Worm (Caenorhabditis elegans) whole organism, L2 larva: ENCODE data around the gene clc-19.

Experiments
- C34F6.9 ChIP-seq: fragments of 150-350 bp; optimal IDR thresholded peaks from 2 replicates; lab custom pipeline; 2014; ENCODE audit warnings: missing biosample characterization, missing genetic modification characterization
- Y55F3AM.14 ChIP-seq: fragments of 200-800 bp; sonication (Bioruptor generic); optimal IDR thresholded peaks from 2 replicates; lab custom pipeline; 2018; ENCODE audit warnings: mild to moderate bottlenecking, missing genetic modification characterization, missing compliant biosample characterization
- ZK546.5 ChIP-seq: sonication (generic microtip); optimal IDR thresholded peaks from 2 replicates; lab custom pipeline; 2017; ENCODE audit warnings: missing biosample characterization, missing genetic modification characterization
- alr-1 ChIP-seq: fragments of 150-350 bp; optimal IDR thresholded peaks from 2 replicates; lab custom pipeline; 2014; ENCODE audit warnings: missing biosample characterization, missing genetic modification characterization
- aly-2 ChIP-seq: fragments of 150-350 bp; optimal IDR thresholded peaks from 2 replicates; lab custom pipeline; 2014; ENCODE audit warnings: missing biosample characterization, missing genetic modification characterization
- ama-1 ChIP-seq: fragments of 150-350 bp; optimal IDR thresholded peaks from 2 replicates; lab custom pipeline; 2018; ENCODE audit warnings: inconsistent platforms
- blmp-1 ChIP-seq: sonication (generic microtip); optimal IDR thresholded peaks from 2 replicates; lab custom pipeline; 2017; ENCODE audit warnings: missing genetic modification characterization, mild to moderate bottlenecking, missing compliant biosample characterization, antibody characterized with exemption, moderate library complexity; ENCODE audit not compliant: insufficient read depth
- ceh-16 ChIP-seq: fragments of 150-350 bp; optimal IDR thresholded peaks from 2 replicates; lab custom pipeline; 2014; ENCODE audit warnings: missing biosample characterization, missing genetic modification characterization
- crh-2 ChIP-seq: sonication (generic microtip); optimal IDR thresholded peaks from 2 replicates; lab custom pipeline; 2017; ENCODE audit warnings: missing biosample characterization, missing genetic modification characterization
- dmd-4 ChIP-seq: sonication (generic microtip); optimal IDR thresholded peaks from 2 replicates; lab custom pipeline; 2017; ENCODE audit warnings: missing biosample characterization, missing genetic modification characterization
- egl-27 ChIP-seq: sonication (generic microtip); optimal IDR thresholded peaks from 3 replicates; lab custom pipeline; 2017; ENCODE audit warnings: missing biosample characterization, missing genetic modification reagents, missing genetic modification characterization
- elt-1 ChIP-seq: fragments of 150-350 bp; optimal IDR thresholded peaks from 2 replicates; lab custom pipeline; 2014; ENCODE audit warnings: missing biosample characterization, missing genetic modification characterization
- elt-3 ChIP-seq: sonication (generic microtip); optimal IDR thresholded peaks from 2 replicates; lab custom pipeline; 2017; ENCODE audit warnings: missing biosample characterization, missing genetic modification characterization
- fos-1 ChIP-seq: fragments of 150-350 bp; optimal IDR thresholded peaks from 2 replicates; lab custom pipeline; 2014; ENCODE audit warnings: missing biosample characterization, missing genetic modification characterization
- gmeb-1 ChIP-seq: fragments of 150-350 bp; optimal IDR thresholded peaks from 2 replicates; lab custom pipeline; 2014; ENCODE audit warnings: missing biosample characterization, missing genetic modification characterization
- lin-13 ChIP-seq: fragments of 150-350 bp; optimal IDR thresholded peaks from 2 replicates; lab custom pipeline; 2014; ENCODE audit warnings: missing biosample characterization, missing genetic modification reagents, missing genetic modification characterization
- mbf-1 ChIP-seq: sonication (generic microtip); optimal IDR thresholded peaks from 2 replicates; lab custom pipeline; 2017; ENCODE audit warnings: missing biosample characterization, missing genetic modification characterization
- nhr-10 ChIP-seq: sonication (generic microtip); optimal IDR thresholded peaks from 2 replicates; lab custom pipeline; 2017; ENCODE audit warnings: missing biosample characterization, missing genetic modification characterization
- nhr-11 ChIP-seq: fragments of 150-350 bp; optimal IDR thresholded peaks from 2 replicates; lab custom pipeline; 2014; ENCODE audit warnings: missing biosample characterization, missing genetic modification characterization
- nhr-12 ChIP-seq: fragments of 150-350 bp; optimal IDR thresholded peaks from 2 replicates; lab custom pipeline; 2014; ENCODE audit warnings: missing biosample characterization, missing genetic modification characterization
- nhr-129 ChIP-seq: fragments of 150-350 bp; optimal IDR thresholded peaks from 2 replicates; lab custom pipeline; 2014; ENCODE audit warnings: missing biosample characterization, missing genetic modification characterization
- nhr-21 ChIP-seq: fragments of 150-350 bp; optimal IDR thresholded peaks from 2 replicates; lab custom pipeline; 2014; ENCODE audit warnings: missing biosample characterization, missing genetic modification characterization
- nhr-23 ChIP-seq: fragments of 150-350 bp; optimal IDR thresholded peaks from 2 replicates; lab custom pipeline; 2014; ENCODE audit warnings: missing biosample characterization, missing genetic modification reagents, missing genetic modification characterization
- nhr-25 ChIP-seq: fragments of 150-350 bp; sonication (generic microtip); optimal IDR thresholded peaks from 3 replicates; lab custom pipeline; 2014; ENCODE audit warnings: missing biosample characterization, missing genetic modification characterization
- nhr-6 ChIP-seq: fragments of 150-350 bp; optimal IDR thresholded peaks from 2 replicates; lab custom pipeline; 2014; ENCODE audit warnings: missing biosample characterization, missing genetic modification characterization
- nhr-77 ChIP-seq: fragments of 150-350 bp; optimal IDR thresholded peaks from 2 replicates; lab custom pipeline; 2014; ENCODE audit warnings: missing biosample characterization, missing genetic modification characterization
- skn-1 ChIP-seq: sonication (generic microtip); optimal IDR thresholded peaks from 2 replicates; lab custom pipeline; 2017; ENCODE audit warnings: missing biosample characterization, missing genetic modification characterization
- sma-3 ChIP-seq: sonication (generic microtip); optimal IDR thresholded peaks from 2 replicates; lab custom pipeline; 2016; ENCODE audit warnings: missing genetic modification reagents, missing genetic modification characterization, missing compliant biosample characterization
- sma-9 ChIP-seq, 2 experiments: fragments of 150-350 bp in 1 of 2; sonication (generic microtip) in 1 of 2; optimal IDR thresholded peaks; 2 replicates each; lab custom pipeline; 2014 to 2016; ENCODE audit warnings: missing genetic modification characterization in 2 of 2, mild to moderate bottlenecking in 1 of 2, missing biosample characterization in 1 of 2, missing compliant biosample characterization in 1 of 2, missing genetic modification reagents in 1 of 2, moderate library complexity in 1 of 2
- snpc-4 ChIP-seq: fragments of 150-350 bp; optimal IDR thresholded peaks from 2 replicates; lab custom pipeline; 2014; ENCODE audit warnings: missing biosample characterization, missing genetic modification characterization
- unc-39 ChIP-seq: fragments of 150-350 bp; optimal IDR thresholded peaks from 2 replicates; lab custom pipeline; 2014; ENCODE audit warnings: missing biosample characterization, missing genetic modification characterization
- zag-1 ChIP-seq: fragments of 150-350 bp; optimal IDR thresholded peaks from 2 replicates; lab custom pipeline; 2014; ENCODE audit warnings: missing biosample characterization, missing genetic modification characterization
- ztf-11 ChIP-seq: sonication (generic microtip); optimal IDR thresholded peaks from 2 replicates; lab custom pipeline; 2017; ENCODE audit warnings: missing biosample characterization, missing genetic modification characterization
- ztf-4 ChIP-seq: fragments of 150-350 bp; optimal IDR thresholded peaks from 2 replicates; lab custom pipeline; 2014; ENCODE audit warnings: missing biosample characterization, missing genetic modification characterization

Gene clc-19

ce11 chrIII:833711-834442 lies 39.5 kb downstream of the clc-19 start (continued):
- TF ChIP-seq ztf-4 = peak; percentile 81
- TF ChIP-seq nhr-21 (tag; lab: Kevin White, UChicago) = peak; percentile 94
- TF ChIP-seq ZK546.5 = no peak
- TF ChIP-seq nhr-25 = peak; percentile 95
- TF ChIP-seq nhr-10 (tag; lab: Kevin White, UChicago) = peak; percentile 82
- TF ChIP-seq elt-3 = no peak
- TF ChIP-seq fos-1 (tag; lab: Kevin White, UChicago) = peak; percentile 99
- TF ChIP-seq dmd-4 (tag; lab: Kevin White, UChicago) = no peak
- TF ChIP-seq alr-1 = no peak
- peak; percentile 35 for TF ChIP-seq skn-1 (tag; lab: Kevin White, UChicago)

ce11 chrIII:832855-833504 lies 40.4 kb downstream of the clc-19 start, which contains the start of gene zip-2:
TSS of gene zip-2 (plus strand) at chrIII:832982.
- TF ChIP-seq nhr-12 (tag; lab: Kevin White, UChicago) = no peak
- no peak for TF ChIP-seq skn-1 (tag; lab: Kevin White, UChicago)
- TF ChIP-seq C34F6.9 (tag; lab: Kevin White, UChicago) = peak; percentile 18
- peak; percentile 95 for TF ChIP-seq fos-1 (tag; lab: Kevin White, UChicago)
- TF ChIP-seq mbf-1 (tag; lab: Kevin White, UChicago) = no peak
- peak; percentile 11 for TF ChIP-seq sma-3
- peak; percentile 45 for TF ChIP-seq nhr-21 (tag; lab: Kevin White, UChicago)
- peak; percentile 49 for TF ChIP-seq gmeb-1
- peak; percentile 16 for TF ChIP-seq nhr-25
- peak; percentile 4 for TF ChIP-seq lin-13 (GFP tag; lab: Kevin White, UChicago)
- TF ChIP-seq snpc-4 = no peak
- TF ChIP-seq sma-9 (GFP tag; optimal IDR thresholded peaks at IDR 0.05; lab: Kevin White, UChicago) = peak; percentile 60
- TF ChIP-seq sma-9 (tag; optimal IDR thresholded peaks at IDR 0.05; lab: Kevin White, UChicago) = no peak
- peak; percentile 2 for TF ChIP-seq ama-1
- TF ChIP-seq crh-2 (tag; lab: Kevin White, UChicago) = peak; percentile 76
- TF ChIP-seq nhr-129 (tag; lab: Kevin White, UChicago) = peak; percentile 88
- no peak for TF ChIP-seq Y55F3AM.14 (GFP tag; lab: Kevin White, UChicago)

- TF ChIP-seq aly-2 (tag; lab: Kevin White, UChicago) (no peak), fos-1 (tag; lab: Kevin White, UChicago) (peak; percentile 32)
- TF ChIP-seq, all 48 proteins: peak for 1
Observed at ce11 chrIII:831961-832360, 41.4 kb downstream of the clc-19 start, which contains the start of gene ceeh-1. TSS of gene ceeh-1 (minus strand) at chrIII:832277.

- TF ChIP-seq nhr-10 (tag; lab: Kevin White, UChicago) = no peak
- no peak for TF ChIP-seq elt-1 (tag; lab: Kevin White, UChicago)
- TF ChIP-seq ceh-16 (tag; lab: Kevin White, UChicago) = no peak
- TF ChIP-seq nhr-21 (tag; lab: Kevin White, UChicago) = no peak
- no peak for TF ChIP-seq nhr-6 (tag; lab: Kevin White, UChicago)
- no peak for TF ChIP-seq nhr-23 (tag; lab: Kevin White, UChicago)
- TF ChIP-seq sma-9 (GFP tag; optimal IDR thresholded peaks at IDR 0.05; lab: Kevin White, UChicago) = no peak
- TF ChIP-seq sma-9 (tag; optimal IDR thresholded peaks at IDR 0.05; lab: Kevin White, UChicago) = no peak
- no peak for TF ChIP-seq ztf-4
- no peak for TF ChIP-seq blmp-1 (tag; lab: Kevin White, UChicago)
- no peak for TF ChIP-seq zag-1
- TF ChIP-seq alr-1 = no peak
- TF ChIP-seq nhr-77 (tag; lab: Kevin White, UChicago) = no peak
- TF ChIP-seq nhr-12 (tag; lab: Kevin White, UChicago) = no peak
- TF ChIP-seq egl-27 (tag; lab: Kevin White, UChicago) = no peak
- no peak for TF ChIP-seq unc-39 (tag; lab: Kevin White, UChicago)
- no peak for TF ChIP-seq ztf-11 (tag; lab: Kevin White, UChicago)
- TF ChIP-seq nhr-11 (tag; lab: Kevin White, UChicago) = no peak
- TF ChIP-seq mbf-1 (tag; lab: Kevin White, UChicago) = no peak
Observed at ce11 chrIII:825256-825655, 48.1 kb downstream of the clc-19 start.
